Worm (Caenorhabditis elegans): ENCODE measurements around the gene Y57A10A.24.

- TF ChIP-seq fkh-4 (tag; optimal IDR thresholded peaks at IDR 0.05; ENCODE audit: borderline replicate concordance) (no peak), sox-4 (tag; optimal IDR thresholded peaks at IDR 0.05) (no peak), nhr-77 (tag; optimal IDR thresholded peaks at IDR 0.05) (no peak), skn-1 (tag; optimal IDR thresholded peaks at IDR 0.05) (no peak), sptf-1 (tag; optimal IDR thresholded peaks at IDR 0.05) (no peak), hlh-4 (tag; optimal IDR thresholded peaks at IDR 0.05) (no peak), ces-1 (GFP tag; optimal IDR thresholded peaks at IDR 0.05) (no peak), snpc-4 (tag; optimal IDR thresholded peaks at IDR 0.05) (no peak), ama-1 (optimal IDR thresholded peaks at IDR 0.05) (no peak)
Observed at ce11 chrII:12208741-12209140, 34.0 kb upstream of the Y57A10A.24 start.
